Worm (Caenorhabditis elegans) whole organism, early embryonic: ENCODE results near the gene F54B11.4.

Source experiments
- ama-1 ChIP-seq: fragments of 150-350 bp; optimal IDR thresholded peaks from 2 replicates; lab custom pipeline; 2014
- tbx-37 ChIP-seq: fragments of 200-800 bp; sonication (Bioruptor generic); conservative IDR thresholded peaks from 2 replicates; pipeline ENCODE4 v1.3.6; 2022; ENCODE audit warnings: missing genetic modification reagents, missing genetic modification characterization, missing compliant biosample characterization

DNA sequence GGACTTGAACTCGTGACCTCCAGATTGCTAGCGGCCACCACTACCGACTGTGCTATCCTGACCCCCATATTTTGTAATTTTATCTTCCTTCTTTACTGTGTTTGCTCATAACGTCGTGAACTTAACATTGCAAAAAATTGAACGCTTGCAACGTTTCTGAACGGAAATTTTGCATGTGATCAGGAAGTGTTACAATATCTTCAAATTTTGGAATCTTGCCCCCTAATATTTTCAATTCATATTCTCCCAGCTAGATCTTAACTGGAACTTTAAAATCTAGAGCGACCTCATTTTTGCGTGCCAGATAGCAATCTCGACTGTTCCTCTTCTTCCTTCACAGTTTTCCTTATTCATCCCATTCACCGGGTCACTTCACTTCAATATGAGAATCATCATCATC is 10.6 kb upstream of the F54B11.4 start, which contains the start of gene F54B11.10:
- TF ChIP-seq ama-1 (lab: Kevin White, UChicago), result no peak
- no peak for TF ChIP-seq tbx-37
